Worm (Caenorhabditis elegans): ENCODE measurements around the gene Y61A9LA.12.
"Not testable (repeated sequence)": the region's sequence is repeated elsewhere in the genome, so short reads cannot be mapped to it uniquely, and the experiment has no call there.

- not testable (repeated sequence) for TF ChIP-seq ref-1 (GFP tag; conservative IDR thresholded peaks at IDR 0.05); cog-1 (tag; optimal IDR thresholded peaks at IDR 0.05); ztf-29 (GFP tag; IDR thresholded peaks at IDR 0.05); flt-1 (GFP tag; IDR thresholded peaks at IDR 0.05); tab-1 (GFP tag; IDR thresholded peaks at IDR 0.05)
- 0 out of 2 replicates have a peak, but pooled peaks have one; percentile 28 for TF ChIP-seq ztf-23 (GFP tag; IDR thresholded peaks at IDR 0.05)
Measured at ce11 chrV:4552394-4553096, 1.1 kb upstream of the Y61A9LA.12 start.

All from whole organism, midembryonic.